Fruit fly (Drosophila melanogaster) whole organism, pupa: Measurements from ENCODE around the gene Qsox4.

Experiments used
- CG10348 ChIP-seq: fragments of 200-800 bp; sonication (Bioruptor generic); IDR thresholded peaks from 2 replicates; pipeline ENCODE4 v1.3.6; 2022; ENCODE audit warnings: missing biosample characterization, missing genetic modification characterization
- CG12605 ChIP-seq: fragments of 200-800 bp; sonication (Bioruptor generic); IDR thresholded peaks from 2 replicates; pipeline ENCODE4 v1.3.6; 2022; ENCODE audit warnings: missing biosample characterization, missing genetic modification characterization
- CG13204 ChIP-seq: fragments of 200-800 bp; sonication (Bioruptor generic); optimal IDR thresholded peaks from 2 replicates; lab custom pipeline; 2018; ENCODE audit warnings: missing biosample characterization, mild to moderate bottlenecking, missing genetic modification characterization, moderate library complexity
- CG14655 ChIP-seq: fragments of 200-800 bp; sonication (Bioruptor generic); optimal IDR thresholded peaks from 3 replicates; lab custom pipeline; 2017; ENCODE audit warnings: mild to moderate bottlenecking, missing biosample characterization, missing genetic modification reagents, missing genetic modification characterization
- CG15710 ChIP-seq: fragments of 200-800 bp; sonication (Bioruptor generic); optimal IDR thresholded peaks from 2 replicates; lab custom pipeline; 2018; ENCODE audit warnings: missing biosample characterization, mild to moderate bottlenecking, missing genetic modification characterization, moderate library complexity
- CG17806 ChIP-seq: fragments of 200-800 bp; sonication (Bioruptor generic); optimal IDR thresholded peaks from 2 replicates; lab custom pipeline; 2018; ENCODE audit warnings: missing biosample characterization, mild to moderate bottlenecking, missing genetic modification characterization, moderate library complexity
- CG32121 ChIP-seq: fragments of 200-800 bp; sonication (Bioruptor generic); IDR thresholded peaks from 2 replicates; pipeline ENCODE4 v1.3.6; 2022; ENCODE audit warnings: missing biosample characterization, missing genetic modification characterization
- CG34367 ChIP-seq: fragments of 200-800 bp; sonication (Bioruptor generic); optimal IDR thresholded peaks from 2 replicates; lab custom pipeline; 2018; ENCODE audit warnings: missing biosample characterization, mild to moderate bottlenecking, missing genetic modification characterization
- CG4496 ChIP-seq: fragments of 200-800 bp; sonication (Bioruptor generic); IDR thresholded peaks from 3 replicates; pipeline ENCODE4 v1.3.6; 2022; ENCODE audit warnings: missing biosample characterization, missing genetic modification characterization
- CG8159 ChIP-seq: fragments of 200-800 bp; sonication (Bioruptor generic); optimal IDR thresholded peaks from 3 replicates; lab custom pipeline; 2018; ENCODE audit warnings: missing biosample characterization, mild to moderate bottlenecking, missing genetic modification characterization, moderate library complexity
- CG8301 ChIP-seq: fragments of 200-800 bp; sonication (Bioruptor generic); optimal IDR thresholded peaks from 2 replicates; lab custom pipeline; 2018; ENCODE audit warnings: missing biosample characterization, mild to moderate bottlenecking, missing genetic modification characterization
- CG9948 ChIP-seq: fragments of 200-800 bp; sonication (Bioruptor generic); optimal IDR thresholded peaks from 2 replicates; lab custom pipeline; 2018; ENCODE audit warnings: missing biosample characterization, mild to moderate bottlenecking, missing genetic modification characterization, moderate library complexity
- D1 ChIP-seq: fragments of 200-800 bp; sonication (Bioruptor generic); optimal IDR thresholded peaks from 2 replicates; lab custom pipeline; 2018; ENCODE audit warnings: missing biosample characterization, mild to moderate bottlenecking, missing genetic modification characterization, moderate library complexity
- EcR ChIP-seq: fragments of 200-800 bp; sonication (Bioruptor generic); optimal IDR thresholded peaks from 3 replicates; lab custom pipeline; 2019; ENCODE audit warnings: missing biosample characterization, missing genetic modification characterization, mild to moderate bottlenecking, moderate library complexity, missing genetic modification reagents
- Ets98B ChIP-seq: fragments of 200-800 bp; sonication (Bioruptor generic); IDR thresholded peaks from 2 replicates; pipeline ENCODE4 v1.3.6; 2022; ENCODE audit warnings: missing biosample characterization, missing genetic modification characterization
- Pif1A ChIP-seq: fragments of 200-800 bp; sonication (Bioruptor generic); optimal IDR thresholded peaks from 3 replicates; lab custom pipeline; 2016; ENCODE audit warnings: missing biosample characterization, missing genetic modification characterization
- Pif1B ChIP-seq: fragments of 200-800 bp; sonication (Bioruptor generic); optimal IDR thresholded peaks from 3 replicates; lab custom pipeline; 2016; ENCODE audit warnings: missing biosample characterization, missing genetic modification characterization
- Snoo ChIP-seq: fragments of 200-800 bp; sonication (Bioruptor generic); optimal IDR thresholded peaks from 3 replicates; lab custom pipeline; 2017; ENCODE audit warnings: missing biosample characterization, mild to moderate bottlenecking, missing genetic modification characterization, inconsistent platforms
- fd96Ca ChIP-seq: fragments of 200-800 bp; sonication (Bioruptor generic); IDR thresholded peaks from 3 replicates; pipeline ENCODE4 v1.3.6; 2022; ENCODE audit warnings: missing biosample characterization, missing genetic modification characterization
- gl ChIP-seq: fragments of 200-800 bp; sonication (Bioruptor generic); optimal IDR thresholded peaks from 2 replicates; lab custom pipeline; 2018; ENCODE audit warnings: missing biosample characterization, mild to moderate bottlenecking, missing genetic modification characterization
- rn ChIP-seq: fragments of 200-800 bp; sonication (Bioruptor generic); IDR thresholded peaks from 2 replicates; pipeline ENCODE4 v1.3.6; 2022; ENCODE audit warnings: missing biosample characterization, missing genetic modification characterization

Gene Qsox4

dm6 chr3R:23662782-23663181, 39.8 kb upstream of the Qsox4 start:
- TF ChIP-seq D1: no peak
- TF ChIP-seq CG17806 (tag; lab: Kevin White, UChicago): no peak
- no peak for TF ChIP-seq CG9948 (tag; lab: Kevin White, UChicago)
- TF ChIP-seq Snoo: no peak
- TF ChIP-seq CG8159 (tag; lab: Kevin White, UChicago): no peak
- no peak for TF ChIP-seq EcR
- TF ChIP-seq CG8301: no peak
- TF ChIP-seq Pif1B (GFP tag; lab: Kevin White, UChicago): no peak
- no peak for TF ChIP-seq CG12605 (GFP tag; lab: Robert Waterston, UW)
- TF ChIP-seq CG15710 (tag; lab: Kevin White, UChicago): no peak
- TF ChIP-seq Ets98B: no peak
- no peak for TF ChIP-seq rn (GFP tag; lab: Robert Waterston, UW)
- no peak for TF ChIP-seq CG13204 (GFP tag; lab: Kevin White, UChicago)
- TF ChIP-seq CG34367 (tag; lab: Kevin White, UChicago): no peak
- no peak for TF ChIP-seq fd96Ca (GFP tag; lab: Robert Waterston, UW)
- no peak for TF ChIP-seq CG10348 (GFP tag; lab: Robert Waterston, UW)
- no peak for TF ChIP-seq CG14655
- no peak for TF ChIP-seq gl (tag; lab: Kevin White, UChicago)
- TF ChIP-seq CG32121 (GFP tag; lab: Robert Waterston, UW): no peak

- TF ChIP-seq CG10348 (GFP tag; lab: Robert Waterston, UW) (no peak), CG12605 (GFP tag; lab: Robert Waterston, UW) (0 out of 2 replicates have a peak, but pooled peaks have one; percentile 20)
Observed at dm6 chr3R:23664437-23664836, 38.1 kb upstream of the Qsox4 start.

- TF ChIP-seq CG12605 (GFP tag; lab: Robert Waterston, UW): peak; percentile 72; the same call in 1 of the 2 replicates
- no peak for TF ChIP-seq Ets98B
- no peak for TF ChIP-seq CG32121 (GFP tag; lab: Robert Waterston, UW)
Observed at dm6 chr3R:23666672-23667211, 35.8 kb upstream of the Qsox4 start.

dm6 chr3R:23667451-23667850, 35.1 kb upstream of the Qsox4 start:
- TF ChIP-seq CG14655 (peak; percentile 10), CG4496 (GFP tag; lab: Robert Waterston, UW) (no peak)

dm6 chr3R:23668583-23668982, 34.0 kb upstream of the Qsox4 start:
- TF ChIP-seq Ets98B: no peak
- no peak for TF ChIP-seq Pif1B (GFP tag; lab: Kevin White, UChicago)
- no peak for TF ChIP-seq rn (GFP tag; lab: Robert Waterston, UW)
- TF ChIP-seq CG8159 (tag; lab: Kevin White, UChicago): no peak
- no peak for TF ChIP-seq CG8301
- no peak for TF ChIP-seq CG17806 (tag; lab: Kevin White, UChicago)
- no peak for TF ChIP-seq CG13204 (GFP tag; lab: Kevin White, UChicago)
- TF ChIP-seq D1: no peak
- no peak for TF ChIP-seq CG34367 (tag; lab: Kevin White, UChicago)
- TF ChIP-seq CG10348 (GFP tag; lab: Robert Waterston, UW): no peak
- no peak for TF ChIP-seq CG12605 (GFP tag; lab: Robert Waterston, UW)
- TF ChIP-seq EcR: no peak
- no peak for TF ChIP-seq CG15710 (tag; lab: Kevin White, UChicago)
- no peak for TF ChIP-seq gl (tag; lab: Kevin White, UChicago)
- TF ChIP-seq Pif1A (GFP tag; lab: Kevin White, UChicago): no peak
- no peak for TF ChIP-seq CG14655
- no peak for TF ChIP-seq fd96Ca (GFP tag; lab: Robert Waterston, UW)
- TF ChIP-seq CG32121 (GFP tag; lab: Robert Waterston, UW): no peak
- no peak for TF ChIP-seq CG4496 (GFP tag; lab: Robert Waterston, UW)
- TF ChIP-seq CG9948 (tag; lab: Kevin White, UChicago): no peak

dm6 chr3R:23669401-23670216, 33.0 kb upstream of the Qsox4 start, which contains the start of gene CG31145:
CG31145 (minus strand) TSS chr3R:23669659.
- TF ChIP-seq D1: peak; percentile 99
- TF ChIP-seq CG14655: peak; percentile 100
- TF ChIP-seq CG9948 (tag; lab: Kevin White, UChicago): peak; percentile 99
- peak; percentile 99 for TF ChIP-seq Ets98B
- peak; percentile 99 for TF ChIP-seq CG32121 (GFP tag; lab: Robert Waterston, UW)
- peak; percentile 100 for TF ChIP-seq Pif1A (GFP tag; lab: Kevin White, UChicago)
- TF ChIP-seq Snoo: peak; percentile 100
- TF ChIP-seq Pif1B (GFP tag; lab: Kevin White, UChicago): peak; percentile 99
- peak; percentile 99 for TF ChIP-seq CG8159 (tag; lab: Kevin White, UChicago)
- peak; percentile 99 for TF ChIP-seq CG17806 (tag; lab: Kevin White, UChicago)
- TF ChIP-seq rn (GFP tag; lab: Robert Waterston, UW): peak; percentile 98
- peak; percentile 99 for TF ChIP-seq CG4496 (GFP tag; lab: Robert Waterston, UW)
- peak; percentile 99 for TF ChIP-seq CG15710 (tag; lab: Kevin White, UChicago)
- peak; percentile 75 for TF ChIP-seq EcR
- TF ChIP-seq fd96Ca (GFP tag; lab: Robert Waterston, UW): peak; percentile 100
- TF ChIP-seq CG10348 (GFP tag; lab: Robert Waterston, UW): peak; percentile 99
- TF ChIP-seq CG8301: peak; percentile 100
- TF ChIP-seq CG13204 (GFP tag; lab: Kevin White, UChicago): peak; percentile 96
- TF ChIP-seq gl (tag; lab: Kevin White, UChicago): peak; percentile 96
- peak; percentile 98 for TF ChIP-seq CG12605 (GFP tag; lab: Robert Waterston, UW)
- peak; percentile 99 for TF ChIP-seq CG34367 (tag; lab: Kevin White, UChicago)
